Worm (Caenorhabditis elegans) whole organism, young adult: ENCODE data around the gene pas-1.

Source experiments
- C17E4.6 ChIP-seq: fragments of 200-800 bp; sonication (Bioruptor generic); IDR thresholded peaks from 2 replicates; pipeline ENCODE4 v1.3.6; 2022; ENCODE audit warnings: missing genetic modification reagents, missing genetic modification characterization, missing compliant biosample characterization
- ama-1 ChIP-seq, 3 experiments: fragments of 150-350 bp in 1 of 3; sonication (generic microtip) in 2 of 3; optimal IDR thresholded peaks; 2 replicates each; lab custom pipeline; 2014 to 2018; ENCODE audit warnings: missing biosample characterization in 2 of 3, missing genetic modification characterization in 2 of 3, missing genetic modification reagents in 2 of 3
- hrde-1 ChIP-seq: sonication (generic microtip); optimal IDR thresholded peaks from 2 replicates; lab custom pipeline; 2016; ENCODE audit warnings: missing genetic modification characterization, mild to moderate bottlenecking, missing compliant biosample characterization, moderate library complexity, missing genotype, missing genetic modification reagents, borderline replicate concordance
- pha-4 ChIP-seq: fragments of 150-350 bp; sonication (generic microtip); optimal IDR thresholded peaks from 2 replicates; lab custom pipeline; 2014; ENCODE audit warnings: missing biosample characterization, missing genetic modification reagents, missing genetic modification characterization
- snpc-4 ChIP-seq, 5 experiments: fragments of 150-350 bp in 1 of 5; sonication (generic microtip) in 4 of 5; optimal IDR thresholded peaks; 2 replicates each; lab custom pipeline; 2014 to 2018; ENCODE audit warnings: missing genetic modification characterization in 5 of 5, missing biosample characterization in 3 of 5, antibody characterized with exemption in 2 of 5, mild to moderate bottlenecking in 2 of 5, missing compliant biosample characterization in 2 of 5, missing genotype in 2 of 5, moderate library complexity in 2 of 5, missing genetic modification reagents in 1 of 5
- tbp1 ChIP-seq: fragments of 200-800 bp; sonication (Bioruptor generic); optimal IDR thresholded peaks from 2 replicates; lab custom pipeline; 2018; ENCODE audit warnings: mild to moderate bottlenecking, missing genetic modification characterization, missing compliant biosample characterization
- unc-62 ChIP-seq: fragments of 150-350 bp; optimal IDR thresholded peaks from 2 replicates; lab custom pipeline; 2014; ENCODE audit warnings: missing biosample characterization, missing genetic modification reagents, missing genetic modification characterization

- no peak for TF ChIP-seq unc-62 (GFP tag; lab: Kevin White, UChicago)
- no peak for TF ChIP-seq pha-4 (tag; lab: Kevin White, UChicago)
- no peak for TF ChIP-seq snpc-4 (GFP tag; optimal IDR thresholded peaks at IDR 0.05; lab: Kevin White, UChicago)
- no peak for TF ChIP-seq snpc-4 (tag; optimal IDR thresholded peaks at IDR 0.05; lab: Kevin White, UChicago)
- TF ChIP-seq ama-1 (optimal IDR thresholded peaks at IDR 0.05; lab: Kevin White, UChicago) = no peak
- no peak for TF ChIP-seq ama-1 (GFP tag; optimal IDR thresholded peaks at IDR 0.05; lab: Kevin White, UChicago)
- no peak for TF ChIP-seq C17E4.6 (GFP tag; lab: Robert Waterston, UW)
- no peak for TF ChIP-seq hrde-1 (tag; lab: Kevin White, UChicago)
- no peak for TF ChIP-seq tbp1 (GFP tag; lab: Kevin White, UChicago)
These were observed 44.4 kb downstream of the pas-1 start for ce11 chrV:14378052-14378451.
